Fruit fly (Drosophila melanogaster): ENCODE data around the gene CG12535.
A peak's percentile ranks its signal among the peaks of the same experiment; 100 is the strongest.

CG12535 gene

DNA sequence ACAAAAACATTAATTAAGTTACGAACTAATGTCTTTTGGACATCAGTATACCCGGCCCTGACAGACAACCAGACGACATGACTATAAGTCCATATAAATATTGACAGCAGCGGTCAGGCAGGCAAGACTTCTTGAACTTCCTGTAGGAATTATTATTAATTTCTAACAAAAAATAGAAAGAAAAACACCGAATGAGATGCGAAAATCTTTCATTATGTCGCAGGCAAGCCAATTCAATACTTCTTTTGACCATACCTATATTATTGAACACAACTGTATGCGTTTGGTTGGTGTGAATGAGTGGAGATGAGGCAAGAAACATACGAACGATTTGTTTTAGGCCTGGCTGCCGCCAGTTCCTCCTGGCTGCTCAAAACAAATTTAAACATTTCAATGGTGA lies 23.8 kb downstream of the CG12535 start (continued):
- TF ChIP-seq Deaf1 (tag; optimal IDR thresholded peaks at IDR 0.05), result peak; percentile 52
- peak; percentile 79 for TF ChIP-seq org-1 (GFP tag; optimal IDR thresholded peaks at IDR 0.05)
- peak; percentile 66 for TF ChIP-seq CG4730 (GFP tag; IDR thresholded peaks at IDR 0.05)
- peak; percentile 73 for TF ChIP-seq sens-2 (GFP tag; IDR thresholded peaks at IDR 0.05)
- TF ChIP-seq caup (GFP tag; optimal IDR thresholded peaks at IDR 0.05; ENCODE audit: severe bottlenecking), result peak; percentile 72
- peak; percentile 13 for TF ChIP-seq Hand (GFP tag; optimal IDR thresholded peaks at IDR 0.05)
- TF ChIP-seq nmo (GFP tag; optimal IDR thresholded peaks at IDR 0.05), result peak; percentile 83
- TF ChIP-seq Gsc (GFP tag; IDR thresholded peaks at IDR 0.05), result peak; percentile 63
- peak; percentile 87 for TF ChIP-seq CG30403 (GFP tag; optimal IDR thresholded peaks at IDR 0.05)
- TF ChIP-seq fu2 (GFP tag; optimal IDR thresholded peaks at IDR 0.05), result peak; percentile 36
- peak; percentile 72 for TF ChIP-seq D19A (tag; optimal IDR thresholded peaks at IDR 0.05)
- TF ChIP-seq CG17328 (GFP tag; IDR thresholded peaks at IDR 0.05), result peak; percentile 85
- peak; percentile 24 for TF ChIP-seq CG7928 (GFP tag; optimal IDR thresholded peaks at IDR 0.05)
- TF ChIP-seq HHEX (GFP tag; optimal IDR thresholded peaks at IDR 0.05), result peak; percentile 75
- peak; percentile 56 for TF ChIP-seq nerfin-1 (tag; optimal IDR thresholded peaks at IDR 0.05)
- peak; percentile 83 for TF ChIP-seq CG2120 (GFP tag; optimal IDR thresholded peaks at IDR 0.05)
- TF ChIP-seq sug (tag; optimal IDR thresholded peaks at IDR 0.05), result peak; percentile 22
- no peak for TF ChIP-seq CG34224 (GFP tag; IDR thresholded peaks at IDR 0.05; ENCODE audit: partially characterized antibody)
- TF ChIP-seq NFAT (GFP tag; IDR thresholded peaks at IDR 0.05), result peak; percentile 75
- no peak for TF ChIP-seq CG7271 (tag; optimal IDR thresholded peaks at IDR 0.05)
- TF ChIP-seq tgo (GFP tag; IDR thresholded peaks at IDR 0.05), result peak; percentile 86
- TF ChIP-seq CG6175 (GFP tag; IDR thresholded peaks at IDR 0.05), result 0 out of 3 replicates have a peak, but pooled peaks have one; percentile 46
- TF ChIP-seq lmd (GFP tag; IDR thresholded peaks at IDR 0.05), result peak; percentile 87
- peak; percentile 68 for TF ChIP-seq CG5245 (GFP tag; optimal IDR thresholded peaks at IDR 0.05)
- TF ChIP-seq CG18476 (GFP tag; optimal IDR thresholded peaks at IDR 0.05), result peak; percentile 58
- TF ChIP-seq HLH54F (GFP tag; optimal IDR thresholded peaks at IDR 0.05), result peak; percentile 63
- TF ChIP-seq Hr3 (GFP tag; optimal IDR thresholded peaks at IDR 0.05), result peak; percentile 79
- TF ChIP-seq CG6854 (GFP tag; optimal IDR thresholded peaks at IDR 0.05), result peak; percentile 26
- TF ChIP-seq CG12744 (GFP tag; optimal IDR thresholded peaks at IDR 0.05), result peak; percentile 73
- TF ChIP-seq H15 (GFP tag; IDR thresholded peaks at IDR 0.05), result peak; percentile 70
- peak; percentile 91 for TF ChIP-seq CG10366 (GFP tag; IDR thresholded peaks at IDR 0.05)
- no peak for TF ChIP-seq rib (GFP tag; IDR thresholded peaks at IDR 0.05)
- TF ChIP-seq CrebB (tag; optimal IDR thresholded peaks at IDR 0.05), result peak; percentile 65
- peak; percentile 84 for TF ChIP-seq slbo (GFP tag; IDR thresholded peaks at IDR 0.05)
- TF ChIP-seq eyg (GFP tag; optimal IDR thresholded peaks at IDR 0.05), result peak; percentile 32
- no peak for TF ChIP-seq grn (GFP tag; optimal IDR thresholded peaks at IDR 0.05)
- no peak for TF ChIP-seq Neu2 (GFP tag; optimal IDR thresholded peaks at IDR 0.05; ENCODE audit: borderline replicate concordance)
- peak; percentile 30 for TF ChIP-seq Max (GFP tag; optimal IDR thresholded peaks at IDR 0.05)
- TF ChIP-seq fd64A (GFP tag; optimal IDR thresholded peaks at IDR 0.05), result no peak
- TF ChIP-seq Ets65A (GFP tag), result peak; percentile 30
- peak; percentile 49; the same call in 1 of the 2 replicates for TF ChIP-seq dati (GFP tag; IDR thresholded peaks at IDR 0.05)
- TF ChIP-seq CG1603 (tag; optimal IDR thresholded peaks at IDR 0.05), result peak; percentile 87
- TF ChIP-seq ap (GFP tag; IDR thresholded peaks at IDR 0.05), result peak; percentile 76
- no peak for TF ChIP-seq mirr (GFP tag; optimal IDR thresholded peaks at IDR 0.05)
- peak; percentile 90 for TF ChIP-seq Ada2b (GFP tag; IDR thresholded peaks at IDR 0.05)
- TF ChIP-seq Poxn (GFP tag; IDR thresholded peaks at IDR 0.05), result peak; percentile 33; the same call in 1 of the 2 replicates
- no peak for TF ChIP-seq unc-4 (GFP tag; IDR thresholded peaks at IDR 0.05; ENCODE audit: partially characterized antibody)
- TF ChIP-seq hkb (optimal IDR thresholded peaks at IDR 0.05), result no peak
- TF ChIP-seq hkb (GFP tag; IDR thresholded peaks at IDR 0.05), result peak; percentile 92
- peak; percentile 68 for TF ChIP-seq Side (GFP tag; optimal IDR thresholded peaks at IDR 0.05)
- TF ChIP-seq CG9932 (GFP tag; IDR thresholded peaks at IDR 0.05), result peak; percentile 67
- peak; percentile 84 for TF ChIP-seq CG2678 (tag; optimal IDR thresholded peaks at IDR 0.05)
